Worm (Caenorhabditis elegans): Measurements from ENCODE around the gene acly-1.

ce11 chrX:1502490-1502889, 23.1 kb downstream of the acly-1 start, which contains the start of gene F09E10.1:
- TF ChIP-seq rnt-1 (tag; optimal IDR thresholded peaks at IDR 0.05) (no peak), odd-2 (tag; optimal IDR thresholded peaks at IDR 0.05) (no peak), pha-2 (tag; optimal IDR thresholded peaks at IDR 0.05) (no peak), syd-9 (tag; optimal IDR thresholded peaks at IDR 0.05) (no peak), gmeb-2 (tag; optimal IDR thresholded peaks at IDR 0.05) (no peak), ceh-14 (tag; optimal IDR thresholded peaks at IDR 0.05) (no peak), pqm-1 (tag; optimal IDR thresholded peaks at IDR 0.05) (no peak), T23F11.4 (GFP tag; optimal IDR thresholded peaks at IDR 0.05) (no peak), C38D4.7 (GFP tag; optimal IDR thresholded peaks at IDR 0.05) (no peak)
